Worm (Caenorhabditis elegans) whole organism, late embryonic: ENCODE data around the gene C30G7.3.

ENCODE experiments used
- C08G9.2 ChIP-seq: sonication (generic microtip); optimal IDR thresholded peaks from 2 replicates; lab custom pipeline; 2016; ENCODE audit warnings: mild to moderate bottlenecking, missing genetic modification characterization, moderate library complexity, missing compliant biosample characterization
- F13H6.1 ChIP-seq: sonication (generic microtip); optimal IDR thresholded peaks from 2 replicates; lab custom pipeline; 2016; ENCODE audit warnings: missing genetic modification characterization, missing compliant biosample characterization
- K09A11.1 ChIP-seq: sonication (generic microtip); optimal IDR thresholded peaks from 2 replicates; lab custom pipeline; 2017; ENCODE audit warnings: antibody characterized with exemption, mild to moderate bottlenecking, missing genetic modification characterization, missing compliant biosample characterization; ENCODE audit not compliant: insufficient read depth
- Y22D7AL.16 ChIP-seq: sonication (generic microtip); optimal IDR thresholded peaks from 2 replicates; lab custom pipeline; 2016; ENCODE audit warnings: missing genetic modification characterization, missing compliant biosample characterization
- ahr-1 ChIP-seq: sonication (generic microtip); optimal IDR thresholded peaks from 2 replicates; lab custom pipeline; 2016; ENCODE audit warnings: missing genetic modification characterization, missing compliant biosample characterization
- ama-1 ChIP-seq: fragments of 150-350 bp; optimal IDR thresholded peaks from 2 replicates; lab custom pipeline; 2014
- ceh-18 ChIP-seq: sonication (generic microtip); optimal IDR thresholded peaks from 2 replicates; lab custom pipeline; 2016; ENCODE audit warnings: missing genetic modification characterization, missing compliant biosample characterization
- ceh-19 ChIP-seq: fragments of 200-800 bp; sonication (Bioruptor generic); optimal IDR thresholded peaks from 2 replicates; lab custom pipeline; 2018; ENCODE audit warnings: mild to moderate bottlenecking, missing genetic modification characterization, missing compliant biosample characterization
- ceh-22 ChIP-seq: sonication (generic microtip); optimal IDR thresholded peaks from 2 replicates; lab custom pipeline; 2017; ENCODE audit warnings: missing biosample characterization, missing genetic modification characterization
- ceh-24 ChIP-seq: sonication (generic microtip); optimal IDR thresholded peaks from 2 replicates; lab custom pipeline; 2016; ENCODE audit warnings: mild to moderate bottlenecking, missing genetic modification characterization, missing compliant biosample characterization
- ceh-31 ChIP-seq: sonication (generic microtip); optimal IDR thresholded peaks from 2 replicates; lab custom pipeline; 2016; ENCODE audit warnings: missing genetic modification characterization, missing compliant biosample characterization
- ceh-48 ChIP-seq: sonication (generic microtip); optimal IDR thresholded peaks from 2 replicates; lab custom pipeline; 2016; ENCODE audit warnings: missing genetic modification characterization, inconsistent platforms, missing compliant biosample characterization
- ceh-6 ChIP-seq: fragments of 200-800 bp; sonication (Bioruptor generic); optimal IDR thresholded peaks from 2 replicates; lab custom pipeline; 2018; ENCODE audit warnings: mild to moderate bottlenecking, missing genetic modification characterization, missing compliant biosample characterization
- ceh-9 ChIP-seq: sonication (generic microtip); optimal IDR thresholded peaks from 2 replicates; lab custom pipeline; 2016; ENCODE audit warnings: mild to moderate bottlenecking, missing genetic modification characterization, inconsistent platforms, missing compliant biosample characterization
- che-1 ChIP-seq: sonication (generic microtip); optimal IDR thresholded peaks from 2 replicates; lab custom pipeline; 2016; ENCODE audit warnings: mild to moderate bottlenecking, missing genetic modification characterization, missing compliant biosample characterization
- elt-2 ChIP-seq: sonication (generic microtip); optimal IDR thresholded peaks from 2 replicates; lab custom pipeline; 2016; ENCODE audit warnings: missing genetic modification reagents, missing genetic modification characterization, missing compliant biosample characterization
- eyg-1 ChIP-seq: sonication (generic microtip); optimal IDR thresholded peaks from 2 replicates; lab custom pipeline; 2016; ENCODE audit warnings: missing genotype, missing genetic modification characterization, missing compliant biosample characterization
- fkh-6 ChIP-seq: sonication (generic microtip); optimal IDR thresholded peaks from 2 replicates; lab custom pipeline; 2016; ENCODE audit warnings: missing genetic modification characterization, missing compliant biosample characterization
- lin-11 ChIP-seq: fragments of 200-800 bp; sonication (Bioruptor generic); optimal IDR thresholded peaks from 2 replicates; lab custom pipeline; 2018; ENCODE audit warnings: mild to moderate bottlenecking, missing genetic modification characterization, missing compliant biosample characterization
- mec-3 ChIP-seq: sonication (generic microtip); optimal IDR thresholded peaks from 2 replicates; lab custom pipeline; 2016; ENCODE audit warnings: borderline replicate concordance, missing genetic modification characterization, missing compliant biosample characterization
- nhr-11 ChIP-seq: fragments of 150-350 bp; optimal IDR thresholded peaks from 2 replicates; lab custom pipeline; 2014; ENCODE audit warnings: missing biosample characterization, missing genetic modification characterization
- nhr-232 ChIP-seq: sonication (generic microtip); optimal IDR thresholded peaks from 2 replicates; lab custom pipeline; 2016; ENCODE audit warnings: missing genetic modification characterization, missing compliant biosample characterization
- npax-4 ChIP-seq: sonication (generic microtip); optimal IDR thresholded peaks from 2 replicates; lab custom pipeline; 2016; ENCODE audit warnings: missing genetic modification characterization, missing compliant biosample characterization
- odd-2 ChIP-seq: sonication (generic microtip); optimal IDR thresholded peaks from 2 replicates; lab custom pipeline; 2017; ENCODE audit warnings: antibody characterized with exemption, mild to moderate bottlenecking, missing genetic modification characterization, missing compliant biosample characterization
- pag-3 ChIP-seq: sonication (generic microtip); optimal IDR thresholded peaks from 2 replicates; lab custom pipeline; 2016; ENCODE audit warnings: missing compliant biosample characterization, missing genetic modification characterization, borderline replicate concordance
- pat-9 ChIP-seq: fragments of 200-800 bp; sonication (Bioruptor generic); optimal IDR thresholded peaks from 2 replicates; lab custom pipeline; 2018; ENCODE audit warnings: mild to moderate bottlenecking, missing genetic modification characterization, moderate library complexity, missing compliant biosample characterization
- pax-1 ChIP-seq: fragments of 150-350 bp; optimal IDR thresholded peaks from 2 replicates; lab custom pipeline; 2014; ENCODE audit warnings: missing biosample characterization, missing genetic modification characterization
- pha-2 ChIP-seq: sonication (generic microtip); optimal IDR thresholded peaks from 2 replicates; lab custom pipeline; 2017; ENCODE audit warnings: mild to moderate bottlenecking, missing genetic modification characterization, missing compliant biosample characterization
- pha-4 ChIP-seq: fragments of 150-350 bp; optimal IDR thresholded peaks from 2 replicates; lab custom pipeline; 2018; ENCODE audit warnings: missing biosample characterization, missing genetic modification reagents, missing genetic modification characterization
- pqm-1 ChIP-seq: sonication (generic microtip); optimal IDR thresholded peaks from 2 replicates; lab custom pipeline; 2016; ENCODE audit warnings: missing genetic modification characterization, missing compliant biosample characterization
- ref-2 ChIP-seq: sonication (generic microtip); optimal IDR thresholded peaks from 2 replicates; lab custom pipeline; 2016; ENCODE audit warnings: missing genetic modification characterization, missing compliant biosample characterization
- rnt-1 ChIP-seq: sonication (generic microtip); optimal IDR thresholded peaks from 2 replicates; lab custom pipeline; 2016; ENCODE audit warnings: missing genetic modification characterization, missing compliant biosample characterization
- sox-4 ChIP-seq: sonication (generic microtip); optimal IDR thresholded peaks from 2 replicates; lab custom pipeline; 2017; ENCODE audit warnings: mild to moderate bottlenecking, missing genetic modification characterization, inconsistent platforms, missing compliant biosample characterization
- tbx-2 ChIP-seq: sonication (generic microtip); optimal IDR thresholded peaks from 2 replicates; lab custom pipeline; 2016; ENCODE audit warnings: missing genetic modification characterization, missing compliant biosample characterization
- ttx-3 ChIP-seq: sonication (generic microtip); optimal IDR thresholded peaks from 2 replicates; lab custom pipeline; 2016; ENCODE audit warnings: missing genetic modification reagents, missing genetic modification characterization, missing compliant biosample characterization
- unc-3 ChIP-seq, 2 experiments: fragments of 200-800 bp in 1 of 2; sonication (Bioruptor generic) in 1 of 2; sonication (generic microtip) in 1 of 2; conservative IDR thresholded peaks in 1 of 2; optimal IDR thresholded peaks in 1 of 2; 2 replicates each; pipeline versions ENCODE4 v1.3.6 to Lab custom; 2016 to 2022; ENCODE audit warnings: missing compliant biosample characterization in 2 of 2, missing genetic modification characterization in 2 of 2, missing genetic modification reagents in 1 of 2
- unc-55 ChIP-seq: sonication (generic microtip); optimal IDR thresholded peaks from 2 replicates; lab custom pipeline; 2017; ENCODE audit warnings: missing biosample characterization, missing genetic modification reagents, missing genetic modification characterization
- unc-86 ChIP-seq: sonication (generic microtip); optimal IDR thresholded peaks from 2 replicates; lab custom pipeline; 2016; ENCODE audit warnings: missing genetic modification characterization, missing compliant biosample characterization
- zip-5 ChIP-seq: sonication (generic microtip); optimal IDR thresholded peaks from 2 replicates; lab custom pipeline; 2016; ENCODE audit warnings: missing genetic modification characterization, missing compliant biosample characterization
- ztf-16 ChIP-seq: sonication (generic microtip); optimal IDR thresholded peaks from 2 replicates; lab custom pipeline; 2017; ENCODE audit warnings: missing genetic modification characterization, missing compliant biosample characterization

The C30G7.3 gene

DNA sequence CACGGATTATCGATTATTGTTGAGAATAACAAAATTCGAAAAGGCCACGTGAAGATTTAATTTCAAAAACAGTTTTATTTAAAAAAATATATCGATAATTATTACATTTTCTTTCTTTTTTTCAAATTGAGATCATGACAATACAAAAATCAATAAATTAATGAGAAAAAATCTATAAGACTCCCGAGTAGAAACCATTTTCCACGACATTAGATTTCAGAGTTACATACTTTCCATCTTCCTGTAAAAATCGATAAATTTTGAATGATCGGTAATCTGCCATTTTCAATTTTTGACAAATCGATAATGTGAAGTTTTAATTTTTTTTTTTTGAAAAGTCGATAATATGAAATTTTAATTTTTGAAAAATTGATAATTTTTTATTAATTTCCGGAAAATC lies at the start of gene C30G7.3:
C30G7.3 (minus strand) TSS at position 8 of the 400 bp plus-strand sequence.
- no peak for TF ChIP-seq che-1
- TF ChIP-seq fkh-6 (tag; lab: Kevin White, UChicago): no peak
- TF ChIP-seq C08G9.2 (tag; lab: Kevin White, UChicago): no peak
- no peak for TF ChIP-seq elt-2
- no peak for TF ChIP-seq ceh-9 (tag; lab: Kevin White, UChicago)
- TF ChIP-seq ceh-31 (tag; lab: Kevin White, UChicago): no peak
- no peak for TF ChIP-seq unc-3 (GFP tag; conservative IDR thresholded peaks at IDR 0.05; lab: Robert Waterston, UW)
- no peak for TF ChIP-seq unc-3 (tag; optimal IDR thresholded peaks at IDR 0.05; lab: Kevin White, UChicago)
- TF ChIP-seq ceh-22 (tag; lab: Kevin White, UChicago): no peak
- no peak for TF ChIP-seq sox-4 (tag; lab: Kevin White, UChicago)
- TF ChIP-seq ama-1 (lab: Kevin White, UChicago): no peak
- TF ChIP-seq pax-1 (tag; lab: Kevin White, UChicago): no peak
- no peak for TF ChIP-seq ztf-16 (tag; lab: Kevin White, UChicago)
- TF ChIP-seq ceh-18 (tag; lab: Kevin White, UChicago): no peak
- TF ChIP-seq, all 69 proteins: peak for 0

DNA sequence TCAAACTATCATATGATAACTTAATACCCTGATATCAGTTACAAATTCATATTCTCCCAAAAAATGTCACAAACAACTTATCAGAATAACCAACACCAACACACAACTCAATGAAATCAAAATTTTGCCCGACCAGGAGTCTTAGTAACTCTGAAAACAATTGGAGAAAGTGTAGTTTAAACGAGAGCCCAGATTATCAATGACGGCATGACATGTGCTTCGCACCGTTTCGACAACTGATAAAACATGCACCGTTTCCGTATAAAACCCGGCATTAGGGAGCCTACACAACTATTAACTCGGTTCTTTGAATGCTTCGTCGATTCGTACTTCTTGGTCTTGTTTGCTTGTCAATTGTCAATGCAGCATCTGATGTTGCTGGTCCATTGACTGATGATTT lies 48.1 kb upstream of the C30G7.3 start, which contains the start of gene fil-1:
fil-1 (plus strand) TSS at position 219 of the 400 bp plus-strand sequence.
- no peak for TF ChIP-seq che-1

DNA sequence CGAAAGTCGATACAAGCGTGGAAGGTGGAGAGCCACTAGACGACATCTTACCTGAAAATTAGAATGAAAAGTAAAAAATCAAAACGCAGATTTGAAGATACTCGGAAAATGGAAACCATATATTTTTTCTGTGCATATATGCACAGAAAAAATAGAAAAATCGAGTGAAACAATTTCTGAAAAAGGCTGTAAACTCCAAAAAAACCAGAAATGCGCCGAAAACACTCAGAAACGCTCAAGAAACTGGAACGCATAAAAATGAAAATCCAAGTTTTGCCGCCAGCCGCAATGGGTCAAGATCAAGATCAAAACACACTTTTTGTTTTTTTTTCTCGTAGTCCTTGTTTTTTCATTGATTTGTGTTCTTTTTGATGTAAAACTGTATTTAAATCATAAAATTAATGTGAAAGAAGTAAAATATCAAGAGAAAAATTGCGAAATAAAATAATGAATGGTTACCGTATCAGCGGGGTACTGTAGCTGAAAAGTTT lies 47.2 kb upstream of the C30G7.3 start, which contains the start of gene T01C3.3:
T01C3.3 (minus strand) TSS at position 51 of the 491 bp plus-strand sequence.
- no peak for TF ChIP-seq mec-3
- TF ChIP-seq zip-5 (tag; lab: Kevin White, UChicago): no peak
- no peak for TF ChIP-seq ceh-6 (GFP tag; lab: Kevin White, UChicago)
- no peak for TF ChIP-seq pqm-1 (tag; lab: Kevin White, UChicago)
- TF ChIP-seq ahr-1 (tag; lab: Kevin White, UChicago): no peak
- TF ChIP-seq odd-2: no peak
- no peak for TF ChIP-seq rnt-1 (tag; lab: Kevin White, UChicago)
- TF ChIP-seq ama-1 (lab: Kevin White, UChicago): no peak
- TF ChIP-seq fkh-6 (tag; lab: Kevin White, UChicago): no peak
- no peak for TF ChIP-seq unc-3 (GFP tag; conservative IDR thresholded peaks at IDR 0.05; lab: Robert Waterston, UW)
- no peak for TF ChIP-seq unc-3 (tag; optimal IDR thresholded peaks at IDR 0.05; lab: Kevin White, UChicago)
- TF ChIP-seq ttx-3: no peak
- TF ChIP-seq pha-4 (tag; lab: Kevin White, UChicago): no peak
- no peak for TF ChIP-seq ceh-48 (tag; lab: Kevin White, UChicago)
- TF ChIP-seq ceh-31 (tag; lab: Kevin White, UChicago): no peak
- no peak for TF ChIP-seq pat-9 (tag; lab: Kevin White, UChicago)
- no peak for TF ChIP-seq ceh-9 (tag; lab: Kevin White, UChicago)
- no peak for TF ChIP-seq K09A11.1 (tag; lab: Kevin White, UChicago)
- no peak for TF ChIP-seq eyg-1 (tag; lab: Kevin White, UChicago)
- no peak for TF ChIP-seq ceh-19 (GFP tag; lab: Kevin White, UChicago)

DNA sequence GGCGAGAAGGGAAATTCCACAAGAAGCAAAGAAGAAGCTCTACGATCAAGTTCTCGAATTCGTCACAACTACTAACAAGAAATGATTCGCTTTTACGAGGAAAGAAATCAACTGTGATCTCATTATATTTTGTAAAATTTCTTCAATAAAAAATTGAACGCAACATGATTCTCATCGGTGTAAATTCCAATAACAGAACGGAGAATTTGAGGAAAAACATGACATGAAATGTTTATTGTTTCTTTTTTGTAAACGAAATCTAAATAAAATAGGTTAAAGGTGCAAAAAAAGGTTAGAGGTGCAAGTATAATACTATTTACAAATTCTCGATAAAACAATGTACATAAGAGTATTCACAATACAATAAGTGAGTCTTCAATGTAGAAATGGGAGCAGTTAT lies 46.0 kb upstream of the C30G7.3 start:
- TF ChIP-seq ceh-24 (tag; lab: Kevin White, UChicago) (no peak), ceh-9 (tag; lab: Kevin White, UChicago) (no peak), odd-2 (no peak), che-1 (no peak), C08G9.2 (tag; lab: Kevin White, UChicago) (no peak), unc-86 (no peak), npax-4 (no peak), F13H6.1 (tag; lab: Kevin White, UChicago) (no peak), nhr-232 (tag; lab: Kevin White, UChicago) (no peak), ama-1 (lab: Kevin White, UChicago) (no peak), nhr-11 (no peak), tbx-2 (tag; lab: Kevin White, UChicago) (no peak), ref-2 (no peak), Y22D7AL.16 (tag; lab: Kevin White, UChicago) (no peak), unc-55 (GFP tag; lab: Kevin White, UChicago) (no peak), pha-2 (no peak), lin-11 (no peak), pag-3 (no peak), ceh-48 (tag; lab: Kevin White, UChicago) (no peak)
